Fruit fly (Drosophila melanogaster) whole organism, pupa: ENCODE measurements around the gene maca.

Source experiments
- CG10348 ChIP-seq: fragments of 200-800 bp; sonication (Bioruptor generic); IDR thresholded peaks from 2 replicates; pipeline ENCODE4 v1.3.6; 2022; ENCODE audit warnings: missing biosample characterization, missing genetic modification characterization
- CG12605 ChIP-seq: fragments of 200-800 bp; sonication (Bioruptor generic); IDR thresholded peaks from 2 replicates; pipeline ENCODE4 v1.3.6; 2022; ENCODE audit warnings: missing biosample characterization, missing genetic modification characterization
- CG13204 ChIP-seq: fragments of 200-800 bp; sonication (Bioruptor generic); optimal IDR thresholded peaks from 2 replicates; lab custom pipeline; 2018; ENCODE audit warnings: missing biosample characterization, mild to moderate bottlenecking, missing genetic modification characterization, moderate library complexity
- CG14655 ChIP-seq: fragments of 200-800 bp; sonication (Bioruptor generic); optimal IDR thresholded peaks from 3 replicates; lab custom pipeline; 2017; ENCODE audit warnings: mild to moderate bottlenecking, missing biosample characterization, missing genetic modification reagents, missing genetic modification characterization
- CG15710 ChIP-seq: fragments of 200-800 bp; sonication (Bioruptor generic); optimal IDR thresholded peaks from 2 replicates; lab custom pipeline; 2018; ENCODE audit warnings: missing biosample characterization, mild to moderate bottlenecking, missing genetic modification characterization, moderate library complexity
- CG17806 ChIP-seq: fragments of 200-800 bp; sonication (Bioruptor generic); optimal IDR thresholded peaks from 2 replicates; lab custom pipeline; 2018; ENCODE audit warnings: missing biosample characterization, mild to moderate bottlenecking, missing genetic modification characterization, moderate library complexity
- CG32121 ChIP-seq: fragments of 200-800 bp; sonication (Bioruptor generic); IDR thresholded peaks from 2 replicates; pipeline ENCODE4 v1.3.6; 2022; ENCODE audit warnings: missing biosample characterization, missing genetic modification characterization
- CG34367 ChIP-seq: fragments of 200-800 bp; sonication (Bioruptor generic); optimal IDR thresholded peaks from 2 replicates; lab custom pipeline; 2018; ENCODE audit warnings: missing biosample characterization, mild to moderate bottlenecking, missing genetic modification characterization
- CG4496 ChIP-seq: fragments of 200-800 bp; sonication (Bioruptor generic); IDR thresholded peaks from 3 replicates; pipeline ENCODE4 v1.3.6; 2022; ENCODE audit warnings: missing biosample characterization, missing genetic modification characterization
- CG8159 ChIP-seq: fragments of 200-800 bp; sonication (Bioruptor generic); optimal IDR thresholded peaks from 3 replicates; lab custom pipeline; 2018; ENCODE audit warnings: missing biosample characterization, mild to moderate bottlenecking, missing genetic modification characterization, moderate library complexity
- CG8301 ChIP-seq: fragments of 200-800 bp; sonication (Bioruptor generic); optimal IDR thresholded peaks from 2 replicates; lab custom pipeline; 2018; ENCODE audit warnings: missing biosample characterization, mild to moderate bottlenecking, missing genetic modification characterization
- CG9948 ChIP-seq: fragments of 200-800 bp; sonication (Bioruptor generic); optimal IDR thresholded peaks from 2 replicates; lab custom pipeline; 2018; ENCODE audit warnings: missing biosample characterization, mild to moderate bottlenecking, missing genetic modification characterization, moderate library complexity
- D1 ChIP-seq: fragments of 200-800 bp; sonication (Bioruptor generic); optimal IDR thresholded peaks from 2 replicates; lab custom pipeline; 2018; ENCODE audit warnings: missing biosample characterization, mild to moderate bottlenecking, missing genetic modification characterization, moderate library complexity
- EcR ChIP-seq: fragments of 200-800 bp; sonication (Bioruptor generic); optimal IDR thresholded peaks from 3 replicates; lab custom pipeline; 2019; ENCODE audit warnings: missing biosample characterization, missing genetic modification characterization, mild to moderate bottlenecking, moderate library complexity, missing genetic modification reagents
- Ets98B ChIP-seq: fragments of 200-800 bp; sonication (Bioruptor generic); IDR thresholded peaks from 2 replicates; pipeline ENCODE4 v1.3.6; 2022; ENCODE audit warnings: missing biosample characterization, missing genetic modification characterization
- Pif1A ChIP-seq: fragments of 200-800 bp; sonication (Bioruptor generic); optimal IDR thresholded peaks from 3 replicates; lab custom pipeline; 2016; ENCODE audit warnings: missing biosample characterization, missing genetic modification characterization
- Pif1B ChIP-seq: fragments of 200-800 bp; sonication (Bioruptor generic); optimal IDR thresholded peaks from 3 replicates; lab custom pipeline; 2016; ENCODE audit warnings: missing biosample characterization, missing genetic modification characterization
- Snoo ChIP-seq: fragments of 200-800 bp; sonication (Bioruptor generic); optimal IDR thresholded peaks from 3 replicates; lab custom pipeline; 2017; ENCODE audit warnings: missing biosample characterization, mild to moderate bottlenecking, missing genetic modification characterization, inconsistent platforms
- fd96Ca ChIP-seq: fragments of 200-800 bp; sonication (Bioruptor generic); IDR thresholded peaks from 3 replicates; pipeline ENCODE4 v1.3.6; 2022; ENCODE audit warnings: missing biosample characterization, missing genetic modification characterization
- gl ChIP-seq: fragments of 200-800 bp; sonication (Bioruptor generic); optimal IDR thresholded peaks from 2 replicates; lab custom pipeline; 2018; ENCODE audit warnings: missing biosample characterization, mild to moderate bottlenecking, missing genetic modification characterization
- rn ChIP-seq: fragments of 200-800 bp; sonication (Bioruptor generic); IDR thresholded peaks from 2 replicates; pipeline ENCODE4 v1.3.6; 2022; ENCODE audit warnings: missing biosample characterization, missing genetic modification characterization

maca gene

DNA sequence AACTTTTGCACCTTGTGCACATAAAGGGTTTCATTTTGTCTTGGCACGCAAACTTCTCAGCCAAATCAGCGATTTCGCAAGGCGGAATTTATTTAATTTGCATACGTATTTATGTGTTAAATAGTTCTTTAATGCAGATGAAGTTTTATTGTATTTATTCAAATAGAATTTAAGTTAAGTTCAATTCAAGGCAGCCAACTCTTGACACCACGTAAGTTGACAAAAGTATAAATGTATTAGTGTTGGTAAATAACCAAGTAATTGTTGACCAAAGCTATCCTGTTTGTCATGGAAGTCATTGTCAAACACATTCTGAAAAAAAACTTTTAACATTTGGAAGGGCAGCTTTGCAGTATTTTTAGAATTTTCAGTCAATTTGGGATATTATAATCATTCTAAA is at the start of gene maca:
Gene maca, plus strand, starts transcription at position 301 of the 400 bp plus-strand sequence.
- no peak for TF ChIP-seq Ets98B (GFP tag; lab: Robert Waterston, UW)

DNA sequence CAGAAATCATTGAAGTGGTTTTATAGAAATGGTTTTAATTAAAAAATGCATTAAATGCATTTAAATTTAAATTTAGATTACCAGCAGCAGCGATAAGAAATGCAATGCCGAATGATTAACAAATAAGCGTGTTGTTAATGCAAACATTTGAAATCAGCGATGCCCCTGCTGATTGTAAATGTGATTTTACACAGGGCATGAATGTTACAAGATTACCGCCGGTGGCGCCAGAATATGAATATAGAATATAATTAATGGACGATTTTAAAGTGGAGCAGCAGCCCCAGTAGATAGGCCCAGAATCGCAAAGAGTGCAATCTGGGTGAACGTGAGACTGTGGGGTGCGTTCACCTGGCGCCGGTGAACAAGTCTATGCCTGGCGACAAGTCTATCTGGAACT is 48.3 kb upstream of the maca start:
- TF ChIP-seq CG10348 (GFP tag; lab: Robert Waterston, UW), result no peak

DNA sequence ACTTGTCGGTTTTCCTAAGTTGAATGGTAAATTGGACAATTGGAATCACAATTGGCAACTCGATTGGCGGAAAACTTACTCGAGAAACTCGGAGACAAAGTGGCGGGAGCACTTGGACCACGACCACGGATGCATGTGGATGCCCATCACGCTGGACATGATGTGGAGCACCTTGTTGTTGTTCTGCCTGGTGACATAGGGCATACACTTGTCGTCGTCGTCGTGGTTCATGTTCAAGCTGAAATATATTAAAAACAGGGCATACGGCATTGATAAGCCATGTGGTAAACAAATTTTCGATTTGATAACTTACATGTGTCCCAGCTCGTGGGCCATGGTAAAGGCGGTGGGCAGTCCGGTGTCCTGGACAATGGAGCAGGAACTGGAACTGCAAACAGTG is 46.6 kb upstream of the maca start:
- no peak for TF ChIP-seq CG4496

DNA sequence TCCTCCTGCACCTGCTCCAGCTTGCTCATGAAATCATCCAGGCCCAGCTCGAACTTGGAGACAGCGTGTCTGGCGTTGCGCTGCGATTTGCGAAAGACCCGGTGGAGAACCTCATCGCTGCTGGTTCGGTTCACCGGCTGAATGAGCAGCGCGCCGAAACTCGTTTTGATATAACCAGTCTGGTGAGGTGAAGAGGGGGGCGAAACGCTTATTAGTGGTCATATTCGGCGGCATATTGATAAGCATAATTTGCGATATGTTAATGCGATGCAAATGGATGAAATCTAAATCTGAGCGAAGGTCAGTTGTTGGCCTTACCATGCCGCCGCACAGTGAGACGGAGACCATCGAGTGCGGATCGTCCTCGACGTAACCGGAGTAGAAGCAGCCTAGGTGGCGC is 45.7 kb upstream of the maca start:
- TF ChIP-seq CG4496 (no peak), CG13204 (GFP tag; lab: Kevin White, UChicago) (no peak), CG17806 (tag; lab: Kevin White, UChicago) (no peak), CG8301 (no peak), Pif1A (GFP tag; lab: Kevin White, UChicago) (no peak), Ets98B (GFP tag; lab: Robert Waterston, UW) (no peak), Pif1B (no peak), rn (GFP tag; lab: Robert Waterston, UW) (no peak), gl (tag; lab: Kevin White, UChicago) (no peak)
- TF ChIP-seq, all 21 proteins: peak for 0

DNA sequence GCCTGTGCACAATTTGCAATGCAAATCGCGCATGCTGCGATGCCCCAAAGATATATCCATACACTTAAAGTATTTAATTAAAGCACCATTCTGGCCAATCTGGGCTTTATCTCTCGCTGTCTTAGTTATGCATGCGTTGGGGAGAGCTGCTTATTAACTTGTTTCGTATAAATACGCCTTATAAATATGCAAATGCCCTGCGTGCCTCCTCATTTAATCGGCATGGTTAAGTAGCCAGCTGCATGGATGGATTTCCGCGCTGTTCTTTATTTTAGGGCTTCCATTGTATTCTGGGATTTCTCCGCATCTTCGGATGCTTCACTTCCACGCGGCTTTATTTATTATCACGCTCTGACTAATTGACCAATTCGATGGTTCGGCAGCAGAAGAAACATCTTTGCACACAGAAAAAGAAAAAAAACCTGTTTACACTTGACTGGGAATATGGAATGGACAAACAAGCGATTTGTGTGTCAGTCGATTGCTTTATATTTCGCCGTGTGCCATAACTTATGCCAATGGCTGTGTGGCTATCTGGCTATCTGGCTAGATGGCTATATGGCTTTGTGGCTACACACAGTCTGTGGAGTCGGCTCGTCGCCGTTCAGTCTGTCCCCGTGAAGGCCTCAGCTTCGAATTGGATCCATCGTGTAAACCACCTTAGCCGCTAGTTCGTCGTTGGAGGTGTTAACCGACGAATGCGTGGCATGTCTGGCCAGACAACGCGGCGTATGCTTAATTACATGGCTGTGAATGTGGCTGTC is 42.9 kb upstream of the maca start:
- TF ChIP-seq EcR (GFP tag; lab: Kevin White, UChicago) (peak; percentile 24), CG4496 (no peak)
- TF ChIP-seq, all 21 proteins: peak for 1

DNA sequence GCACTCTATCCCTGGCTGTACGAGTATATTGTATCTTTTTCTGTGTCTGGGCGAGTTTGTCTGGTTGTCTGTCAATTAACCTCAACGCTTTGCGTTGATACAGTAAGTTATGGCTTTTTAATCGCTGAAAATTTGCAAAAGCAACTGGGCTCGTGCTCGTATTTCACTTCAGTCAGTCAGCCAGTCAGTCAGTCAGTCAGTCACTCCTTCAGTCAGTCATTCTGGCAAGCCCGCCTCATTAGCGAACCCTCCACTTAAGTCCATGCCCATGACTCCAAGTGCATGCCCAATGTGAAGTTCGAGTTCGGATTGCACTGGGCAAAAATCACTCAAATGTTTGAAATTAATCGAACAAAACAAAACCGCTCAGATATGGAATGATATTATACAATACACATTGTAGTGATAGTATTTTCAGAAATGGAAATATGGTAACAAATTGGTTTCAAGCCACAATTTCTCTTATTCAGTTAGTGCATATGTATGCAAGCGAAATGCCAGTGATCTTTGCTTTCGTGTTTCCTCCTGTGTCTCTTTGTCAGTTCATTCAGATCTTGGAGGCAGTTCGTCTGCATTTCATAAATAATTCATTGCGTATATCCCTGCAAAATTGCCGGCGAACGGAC is 36.9 kb upstream of the maca start:
- TF ChIP-seq Pif1B (peak; percentile 7), CG8159 (tag; lab: Kevin White, UChicago) (peak; percentile 49), CG8301 (peak; percentile 3), Snoo (tag; lab: Kevin White, UChicago) (peak; percentile 38), CG15710 (tag; lab: Kevin White, UChicago) (peak; percentile 49), Pif1A (GFP tag; lab: Kevin White, UChicago) (peak; percentile 27), D1 (tag; lab: Kevin White, UChicago) (no peak), fd96Ca (GFP tag; lab: Robert Waterston, UW) (no peak), CG32121 (GFP tag; lab: Robert Waterston, UW) (no peak), EcR (GFP tag; lab: Kevin White, UChicago) (peak; percentile 67), CG14655 (GFP tag; lab: Kevin White, UChicago) (peak; percentile 1), CG17806 (tag; lab: Kevin White, UChicago) (peak; percentile 43), CG34367 (tag; lab: Kevin White, UChicago) (peak; percentile 1), CG9948 (tag; lab: Kevin White, UChicago) (peak; percentile 13)

DNA sequence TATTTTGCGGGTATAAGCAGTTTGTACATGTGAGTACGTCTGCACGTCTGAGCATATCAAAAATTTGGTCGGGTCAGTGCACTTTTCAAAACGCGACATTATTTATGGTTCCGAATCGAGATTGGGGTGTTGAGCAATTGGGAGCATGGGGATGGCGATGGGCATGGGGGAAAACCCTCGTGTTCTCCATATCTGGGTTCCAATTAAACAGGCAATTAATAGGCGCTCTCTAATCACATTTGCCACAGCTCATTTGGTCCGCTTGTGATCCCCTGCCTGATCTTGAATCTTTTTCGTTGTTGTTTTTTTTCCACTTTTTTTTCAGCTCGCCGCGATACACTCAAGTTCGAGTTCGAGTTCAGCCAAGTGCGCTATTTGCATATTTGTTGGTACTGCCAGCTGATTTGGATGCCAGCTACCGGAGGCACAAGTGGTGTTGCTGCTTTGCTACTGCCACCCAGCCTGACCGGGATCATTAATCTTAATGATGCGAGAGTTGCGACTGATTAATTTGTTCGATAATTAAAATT is 36.2 kb upstream of the maca start:
- TF ChIP-seq Pif1A (GFP tag; lab: Kevin White, UChicago) (no peak), gl (tag; lab: Kevin White, UChicago) (no peak)

DNA sequence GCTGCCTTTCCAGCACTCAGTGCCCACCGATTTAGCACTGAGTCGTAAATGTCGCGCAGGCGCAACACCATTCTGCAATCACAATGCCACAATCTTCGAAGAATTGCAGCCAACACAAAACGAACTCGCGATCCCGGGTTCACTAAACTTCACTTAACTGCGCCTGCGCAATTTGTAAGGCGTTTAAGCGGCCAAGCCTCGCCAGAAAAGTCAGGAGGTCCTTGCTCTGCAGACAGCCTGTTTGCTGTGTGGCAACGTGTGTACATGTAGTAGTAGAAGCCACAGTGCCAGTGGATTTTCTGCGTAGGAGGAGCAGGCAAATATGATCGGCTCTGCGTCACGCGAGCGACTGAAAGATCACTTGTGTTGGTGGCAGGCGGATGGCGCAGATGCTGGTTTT is 31.2 kb upstream of the maca start:
- TF ChIP-seq CG17806 (tag; lab: Kevin White, UChicago) (no peak), CG12605 (GFP tag; lab: Robert Waterston, UW) (no peak), CG4496 (no peak), CG13204 (GFP tag; lab: Kevin White, UChicago) (peak; percentile 29), CG14655 (GFP tag; lab: Kevin White, UChicago) (no peak), CG8159 (tag; lab: Kevin White, UChicago) (no peak), D1 (tag; lab: Kevin White, UChicago) (no peak), Ets98B (GFP tag; lab: Robert Waterston, UW) (no peak), EcR (GFP tag; lab: Kevin White, UChicago) (peak; percentile 94), CG10348 (GFP tag; lab: Robert Waterston, UW) (no peak)
